Worm (Caenorhabditis elegans): ENCODE measurements around the gene nstp-7.

DNA sequence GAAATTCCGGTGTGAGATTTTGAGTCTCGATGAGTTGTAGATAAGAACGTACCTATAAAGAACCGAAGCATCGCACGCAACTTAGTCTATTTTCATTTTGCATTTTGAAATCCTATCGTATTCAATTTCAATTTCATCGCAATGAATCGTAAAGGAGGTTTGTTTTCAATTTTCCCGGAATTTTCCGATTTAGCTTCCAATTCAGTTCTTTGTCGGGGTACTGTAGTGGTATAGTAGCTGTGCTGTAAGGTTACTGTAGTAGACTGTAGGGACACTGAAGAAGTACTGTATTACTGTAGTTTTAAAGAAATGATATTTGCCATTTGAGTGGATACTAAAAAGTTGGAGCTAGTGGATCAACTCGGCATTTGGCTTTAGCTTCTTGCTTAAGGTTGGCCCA lies 18.1 kb downstream of the nstp-7 start:
- TF ChIP-seq pha-4 (tag; optimal IDR thresholded peaks at IDR 0.05) (no peak), ahr-1 (tag; optimal IDR thresholded peaks at IDR 0.05) (no peak), odd-2 (tag; optimal IDR thresholded peaks at IDR 0.05) (no peak), dve-1 (tag; optimal IDR thresholded peaks at IDR 0.05) (no peak), unc-55 (GFP tag; optimal IDR thresholded peaks at IDR 0.05) (no peak), ama-1 (optimal IDR thresholded peaks at IDR 0.05) (no peak), zip-5 (tag; optimal IDR thresholded peaks at IDR 0.05) (no peak), ceh-9 (tag; optimal IDR thresholded peaks at IDR 0.05) (no peak), ceh-31 (tag; optimal IDR thresholded peaks at IDR 0.05) (no peak), pag-3 (tag; optimal IDR thresholded peaks at IDR 0.05; ENCODE audit: borderline replicate concordance) (no peak), fkh-10 (GFP tag; optimal IDR thresholded peaks at IDR 0.05) (no peak), ceh-24 (tag; optimal IDR thresholded peaks at IDR 0.05) (no peak), fax-1 (tag; optimal IDR thresholded peaks at IDR 0.05) (no peak), F13H6.1 (tag; optimal IDR thresholded peaks at IDR 0.05) (no peak)
